Worm (Caenorhabditis elegans) whole organism, mixed stage, embryonic: Measurements from ENCODE around the gene Y67D8B.3.

Experiments used
- lin-32 ChIP-seq: fragments of 200-800 bp; sonication (Bioruptor generic); optimal IDR thresholded peaks from 2 replicates; lab custom pipeline; 2018; ENCODE audit warnings: mild to moderate bottlenecking, missing genetic modification characterization, missing compliant biosample characterization
- mep-1 ChIP-seq: fragments of 150-350 bp; optimal IDR thresholded peaks from 2 replicates; lab custom pipeline; 2017; ENCODE audit warnings: missing biosample characterization, missing genetic modification reagents, missing genetic modification characterization, inconsistent platforms
- unc-62 ChIP-seq: fragments of 150-350 bp; optimal IDR thresholded peaks from 2 replicates; lab custom pipeline; 2014; ENCODE audit warnings: missing biosample characterization, missing genetic modification reagents, missing genetic modification characterization

- no peak for TF ChIP-seq lin-32 (GFP tag; lab: Kevin White, UChicago)
- no peak for TF ChIP-seq mep-1 (tag; lab: Kevin White, UChicago)
- peak; percentile 8 for TF ChIP-seq unc-62
These were observed 38.4 kb downstream of the Y67D8B.3 start for ce11 chrIV:3163562-3163961.
